Worm (Caenorhabditis elegans) whole organism, L1 larva: ENCODE data around the gene fbxa-143.

Experiments used
- mep-1 ChIP-seq: fragments of 150-350 bp; optimal IDR thresholded peaks from 2 replicates; lab custom pipeline; 2014; ENCODE audit warnings: missing biosample characterization, missing genetic modification characterization
- tlp-1 ChIP-seq: fragments of 150-350 bp; optimal IDR thresholded peaks from 2 replicates; lab custom pipeline; 2014; ENCODE audit warnings: missing biosample characterization, missing genetic modification characterization

DNA sequence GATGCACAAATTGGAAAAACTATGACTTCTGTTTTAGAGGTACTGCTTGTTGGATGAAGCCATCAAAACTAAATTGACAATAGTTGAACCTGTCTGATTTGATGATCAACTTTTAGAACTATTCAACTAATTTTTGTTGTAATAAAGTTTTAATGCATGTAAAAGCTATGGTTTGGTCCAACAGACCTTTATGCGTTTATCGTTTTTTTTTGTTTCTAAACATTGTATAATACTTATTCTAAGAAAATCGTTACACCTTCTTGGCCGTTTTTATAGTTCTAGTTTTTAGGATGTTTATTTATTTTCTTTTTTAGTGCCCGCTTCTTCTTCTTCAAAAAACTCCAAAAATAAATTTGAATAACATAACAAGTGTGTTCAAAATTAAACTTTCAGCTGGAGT lies 36.4 kb upstream of the fbxa-143 start, which contains the start of gene F10A3.12:
- TF ChIP-seq tlp-1 (tag; lab: Kevin White, UChicago), result no peak
- no peak for TF ChIP-seq mep-1 (tag; lab: Kevin White, UChicago)
